Fruit fly (Drosophila melanogaster) whole organism, prepupa: ENCODE results near the gene CG5909.
A peak's percentile ranks its signal among the peaks of the same experiment; 100 is the strongest.

Experiments
- Blimp-1 ChIP-seq: fragments of 200-800 bp; sonication (Bioruptor generic); optimal IDR thresholded peaks from 3 replicates; lab custom pipeline; 2017; ENCODE audit warnings: missing biosample characterization, missing genetic modification characterization, mild to moderate bottlenecking, moderate library complexity, missing genetic modification reagents
- CG10631 ChIP-seq: fragments of 200-800 bp; sonication (Bioruptor generic); optimal IDR thresholded peaks from 2 replicates; lab custom pipeline; 2016; ENCODE audit warnings: missing biosample characterization, missing genetic modification characterization
- CG10669 ChIP-seq: fragments of 200-800 bp; sonication (Bioruptor generic); optimal IDR thresholded peaks from 3 replicates; lab custom pipeline; 2018; ENCODE audit warnings: missing biosample characterization, mild to moderate bottlenecking, missing genetic modification characterization, moderate library complexity
- CG11762 ChIP-seq: fragments of 200-800 bp; sonication (Bioruptor generic); optimal IDR thresholded peaks from 3 replicates; lab custom pipeline; 2016; ENCODE audit warnings: missing biosample characterization, missing genetic modification characterization; ENCODE audit not compliant: insufficient read depth
- CG1621 ChIP-seq: fragments of 200-800 bp; sonication (Bioruptor generic); optimal IDR thresholded peaks from 3 replicates; lab custom pipeline; 2018; ENCODE audit warnings: missing biosample characterization, mild to moderate bottlenecking, missing genetic modification characterization
- CG16779 ChIP-seq: fragments of 200-800 bp; sonication (Bioruptor generic); optimal IDR thresholded peaks from 3 replicates; lab custom pipeline; 2017; ENCODE audit warnings: missing biosample characterization, mild to moderate bottlenecking, missing genetic modification characterization
- CG3032 ChIP-seq: fragments of 200-800 bp; optimal IDR thresholded peaks from 2 replicates; lab custom pipeline; 2019; ENCODE audit warnings: missing biosample characterization, mild to moderate bottlenecking, missing genetic modification characterization, moderate library complexity
- CG31627 ChIP-seq: fragments of 200-800 bp; sonication (Bioruptor generic); optimal IDR thresholded peaks from 3 replicates; lab custom pipeline; 2016; ENCODE audit warnings: missing biosample characterization, missing genetic modification characterization
- CG34406 ChIP-seq: fragments of 200-800 bp; sonication (Bioruptor generic); optimal IDR thresholded peaks from 3 replicates; lab custom pipeline; 2016; ENCODE audit warnings: missing biosample characterization, missing genetic modification characterization
- CG4318 ChIP-seq: fragments of 200-800 bp; sonication (Bioruptor generic); optimal IDR thresholded peaks from 3 replicates; lab custom pipeline; 2017; ENCODE audit warnings: missing biosample characterization, mild to moderate bottlenecking, missing genetic modification characterization
- CG6163 ChIP-seq: fragments of 200-800 bp; sonication (Bioruptor generic); IDR thresholded peaks from 3 replicates; pipeline ENCODE4 v1.3.6; 2022; ENCODE audit warnings: missing biosample characterization, missing genetic modification characterization
- CG6276 ChIP-seq: fragments of 200-800 bp; sonication (Bioruptor generic); optimal IDR thresholded peaks from 2 replicates; lab custom pipeline; 2017; ENCODE audit warnings: missing biosample characterization, mild to moderate bottlenecking, missing genetic modification characterization
- CG6808 ChIP-seq: fragments of 200-800 bp; sonication (Bioruptor generic); optimal IDR thresholded peaks from 3 replicates; lab custom pipeline; 2017; ENCODE audit warnings: missing biosample characterization, missing genetic modification characterization, mild to moderate bottlenecking, moderate library complexity, missing genetic modification reagents
- CG6854 ChIP-seq: fragments of 200-800 bp; sonication (Bioruptor generic); optimal IDR thresholded peaks from 2 replicates; lab custom pipeline; 2017; ENCODE audit warnings: missing biosample characterization, mild to moderate bottlenecking, missing genetic modification characterization
- CG7368 ChIP-seq: fragments of 200-800 bp; sonication (Bioruptor generic); optimal IDR thresholded peaks from 3 replicates; lab custom pipeline; 2016; ENCODE audit warnings: missing biosample characterization, missing genetic modification characterization
- CG8119 ChIP-seq: fragments of 200-800 bp; sonication (Bioruptor generic); IDR thresholded peaks from 3 replicates; pipeline ENCODE4 v1.3.6; 2022; ENCODE audit warnings: missing biosample characterization, missing genetic modification characterization
- CG9139 ChIP-seq: fragments of 200-800 bp; sonication (Bioruptor generic); optimal IDR thresholded peaks from 3 replicates; lab custom pipeline; 2017; ENCODE audit warnings: missing biosample characterization, mild to moderate bottlenecking, missing genetic modification characterization
- Eip75B ChIP-seq: fragments of 200-800 bp; sonication (Bioruptor generic); optimal IDR thresholded peaks from 3 replicates; lab custom pipeline; 2016; ENCODE audit warnings: missing biosample characterization, missing genetic modification characterization
- Eip78C ChIP-seq: fragments of 200-800 bp; sonication (Bioruptor generic); peaks from one replicate; lab custom pipeline; 2016; ENCODE audit warnings: missing biosample characterization, missing genetic modification characterization
- Eip93F ChIP-seq: fragments of 200-800 bp; sonication (Bioruptor generic); optimal IDR thresholded peaks from 2 replicates; lab custom pipeline; 2016; ENCODE audit warnings: missing biosample characterization, mild to moderate bottlenecking, missing genetic modification characterization
- Ets21C ChIP-seq: fragments of 200-800 bp; sonication (Bioruptor generic); optimal IDR thresholded peaks from 3 replicates; lab custom pipeline; 2016; ENCODE audit warnings: missing biosample characterization, missing genetic modification characterization
- Gug ChIP-seq: fragments of 200-800 bp; sonication (Bioruptor generic); IDR thresholded peaks from 2 replicates; pipeline ENCODE4 v1.3.6; 2022; ENCODE audit warnings: missing biosample characterization, missing genetic modification characterization
- Hr38 ChIP-seq: sonication (Bioruptor generic); optimal IDR thresholded peaks from 2 replicates; lab custom pipeline; 2016; ENCODE audit warnings: missing biosample characterization, missing genetic modification characterization
- Hr39 ChIP-seq: fragments of 200-800 bp; sonication (Bioruptor generic); optimal IDR thresholded peaks from 2 replicates; lab custom pipeline; 2016; ENCODE audit warnings: missing biosample characterization, missing genetic modification characterization
- Lpt ChIP-seq: fragments of 200-800 bp; sonication (Bioruptor generic); optimal IDR thresholded peaks from 3 replicates; lab custom pipeline; 2016; ENCODE audit warnings: missing biosample characterization, missing genetic modification characterization
- Met ChIP-seq: fragments of 200-800 bp; sonication (Bioruptor generic); optimal IDR thresholded peaks from 3 replicates; lab custom pipeline; 2016; ENCODE audit warnings: missing biosample characterization, missing genetic modification characterization
- OdsH ChIP-seq: fragments of 200-800 bp; sonication (Bioruptor generic); optimal IDR thresholded peaks from 3 replicates; lab custom pipeline; 2016; ENCODE audit warnings: missing biosample characterization, missing genetic modification characterization
- Smox ChIP-seq: fragments of 200-800 bp; sonication (Bioruptor generic); optimal IDR thresholded peaks from 3 replicates; lab custom pipeline; 2016; ENCODE audit warnings: missing biosample characterization, missing genetic modification characterization
- Sox14 ChIP-seq: fragments of 200-800 bp; sonication (Bioruptor generic); optimal IDR thresholded peaks from 3 replicates; lab custom pipeline; 2016; ENCODE audit warnings: missing biosample characterization, missing genetic modification characterization
- achi ChIP-seq: fragments of 200-800 bp; sonication (Bioruptor generic); optimal IDR thresholded peaks from 3 replicates; lab custom pipeline; 2016; ENCODE audit warnings: missing biosample characterization, missing genetic modification characterization
- acj6 ChIP-seq: fragments of 200-800 bp; sonication (Bioruptor generic); optimal IDR thresholded peaks from 3 replicates; lab custom pipeline; 2016; ENCODE audit warnings: missing biosample characterization, missing genetic modification characterization
- cyc ChIP-seq: fragments of 200-800 bp; sonication (Bioruptor generic); optimal IDR thresholded peaks from 3 replicates; lab custom pipeline; 2016; ENCODE audit warnings: missing biosample characterization, missing genetic modification characterization
- dac ChIP-seq: fragments of 200-800 bp; sonication (Bioruptor generic); optimal IDR thresholded peaks from 2 replicates; lab custom pipeline; 2017; ENCODE audit warnings: missing biosample characterization, mild to moderate bottlenecking, missing genetic modification characterization
- dsx ChIP-seq: fragments of 200-800 bp; optimal IDR thresholded peaks from 3 replicates; lab custom pipeline; 2019; ENCODE audit warnings: missing biosample characterization, mild to moderate bottlenecking, missing genetic modification characterization, moderate library complexity; ENCODE audit not compliant: poor library complexity, severe bottlenecking
- eg ChIP-seq: fragments of 200-800 bp; sonication (Bioruptor generic); IDR thresholded peaks from 3 replicates; pipeline ENCODE4 v1.3.6; 2022; ENCODE audit warnings: missing biosample characterization, missing genetic modification characterization
- esn ChIP-seq: fragments of 200-800 bp; sonication (Bioruptor generic); optimal IDR thresholded peaks from 2 replicates; lab custom pipeline; 2016; ENCODE audit warnings: missing biosample characterization, mild to moderate bottlenecking, missing genetic modification characterization, moderate library complexity
- fd59A ChIP-seq: fragments of 200-800 bp; sonication (Bioruptor generic); optimal IDR thresholded peaks from 2 replicates; lab custom pipeline; 2017; ENCODE audit warnings: missing biosample characterization, mild to moderate bottlenecking, missing genetic modification characterization, missing genetic modification reagents
- fkh ChIP-seq: fragments of 200-800 bp; sonication (Bioruptor generic); optimal IDR thresholded peaks from 3 replicates; lab custom pipeline; 2017; ENCODE audit warnings: missing biosample characterization, mild to moderate bottlenecking, missing genetic modification characterization, moderate library complexity
- lz ChIP-seq: fragments of 200-800 bp; sonication (Bioruptor generic); optimal IDR thresholded peaks from 3 replicates; lab custom pipeline; 2016; ENCODE audit warnings: missing biosample characterization, missing genetic modification characterization
- pdm3 ChIP-seq: fragments of 200-800 bp; sonication (Bioruptor generic); optimal IDR thresholded peaks from 3 replicates; lab custom pipeline; 2016; ENCODE audit warnings: missing biosample characterization, missing genetic modification characterization
- spab ChIP-seq: fragments of 200-800 bp; sonication (Bioruptor generic); optimal IDR thresholded peaks from 2 replicates; lab custom pipeline; 2017; ENCODE audit warnings: missing biosample characterization, mild to moderate bottlenecking, missing genetic modification characterization, missing genetic modification reagents
- ss ChIP-seq, 2 experiments: fragments of 200-800 bp; sonication (Bioruptor generic); optimal IDR thresholded peaks; 2 replicates in 1 of 2; 3 replicates in 1 of 2; lab custom pipeline; 2017 to 2018; ENCODE audit warnings: mild to moderate bottlenecking in 2 of 2, missing biosample characterization in 2 of 2, missing genetic modification characterization in 2 of 2, moderate library complexity in 1 of 2
- svp ChIP-seq: fragments of 200-800 bp; sonication (Bioruptor generic); peaks from one replicate; lab custom pipeline; 2016; ENCODE audit warnings: missing biosample characterization, missing genetic modification characterization
- topi ChIP-seq: fragments of 200-800 bp; sonication (Bioruptor generic); optimal IDR thresholded peaks from 3 replicates; lab custom pipeline; 2016; ENCODE audit warnings: missing biosample characterization, missing genetic modification characterization

CG5909 gene

dm6 chr3R:27194106-27194505, 33.1 kb downstream of the CG5909 start, which contains the start of gene Ser:
TSS of gene Ser (minus strand) at chr3R:27194267.
- no peak for TF ChIP-seq Ets21C (GFP tag; lab: Kevin White, UChicago)
- no peak for TF ChIP-seq CG31627 (GFP tag; lab: Kevin White, UChicago)
- peak; percentile 50 for TF ChIP-seq Eip78C (GFP tag; lab: Kevin White, UChicago)
- no peak for TF ChIP-seq CG3032 (tag; lab: Kevin White, UChicago)
- TF ChIP-seq CG1621 (tag; lab: Kevin White, UChicago): peak; percentile 55
- TF ChIP-seq CG9139 (GFP tag; lab: Kevin White, UChicago): peak; percentile 15
- peak; percentile 47 for TF ChIP-seq CG16779 (tag; lab: Kevin White, UChicago)
- no peak for TF ChIP-seq Gug (GFP tag; lab: Robert Waterston, UW)
- TF ChIP-seq eg: peak; percentile 46; the same call in 1 of the 3 replicates
- TF ChIP-seq ss (GFP tag; optimal IDR thresholded peaks at IDR 0.05; lab: Kevin White, UChicago): peak; percentile 22 to 86
- peak; percentile 18 for TF ChIP-seq CG7368 (GFP tag; lab: Kevin White, UChicago)
- no peak for TF ChIP-seq Eip93F (GFP tag; lab: Kevin White, UChicago)
- TF ChIP-seq svp: peak; percentile 63
- peak; percentile 57 for TF ChIP-seq CG6854 (GFP tag; lab: Kevin White, UChicago)
- peak; percentile 40 for TF ChIP-seq dsx (GFP tag; lab: Kevin White, UChicago)
- TF ChIP-seq CG8119 (GFP tag; lab: Robert Waterston, UW): 0 out of 3 replicates have a peak, but pooled peaks have one; percentile 34
- peak; percentile 49 for TF ChIP-seq CG6808 (GFP tag; lab: Kevin White, UChicago)
- TF ChIP-seq acj6 (GFP tag; lab: Kevin White, UChicago): no peak

DNA sequence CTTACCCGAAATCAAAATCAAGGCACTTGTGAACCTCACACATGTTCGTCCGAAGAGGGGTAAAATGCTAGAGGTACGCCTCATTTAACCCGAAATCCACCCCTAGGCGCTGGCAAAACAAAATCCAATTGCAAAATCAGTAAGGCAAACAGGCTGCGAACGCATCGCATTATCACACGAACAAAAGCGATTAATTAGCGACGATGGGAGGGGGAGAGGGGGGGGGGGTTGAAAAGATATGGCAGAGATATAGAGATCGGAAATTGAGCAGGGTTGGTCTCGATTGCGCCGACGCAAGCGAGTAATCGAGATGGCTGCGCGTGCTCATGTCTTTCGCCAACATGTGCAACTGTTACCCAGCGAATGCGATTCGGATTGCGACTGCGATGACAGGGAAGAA, 35.9 kb downstream of the CG5909 start:
- TF ChIP-seq CG1621 (tag; lab: Kevin White, UChicago) (no peak), Hr38 (GFP tag; lab: Kevin White, UChicago) (no peak), CG4318 (GFP tag; lab: Kevin White, UChicago) (no peak), acj6 (GFP tag; lab: Kevin White, UChicago) (no peak), CG6808 (GFP tag; lab: Kevin White, UChicago) (no peak), Sox14 (GFP tag; lab: Kevin White, UChicago) (no peak), CG7368 (GFP tag; lab: Kevin White, UChicago) (no peak), OdsH (GFP tag; lab: Kevin White, UChicago) (no peak), Blimp-1 (GFP tag; lab: Kevin White, UChicago) (no peak)

- TF ChIP-seq dac (GFP tag; lab: Kevin White, UChicago): no peak
- TF ChIP-seq svp: peak; percentile 73
- TF ChIP-seq dsx (GFP tag; lab: Kevin White, UChicago): peak; percentile 38
- no peak for TF ChIP-seq Gug (GFP tag; lab: Robert Waterston, UW)
- peak; percentile 10 for TF ChIP-seq fd59A (GFP tag; lab: Kevin White, UChicago)
- TF ChIP-seq pdm3 (GFP tag; lab: Kevin White, UChicago): peak; percentile 24
- TF ChIP-seq Eip93F (GFP tag; lab: Kevin White, UChicago): no peak
- TF ChIP-seq CG16779 (tag; lab: Kevin White, UChicago): no peak
- peak; percentile 15 for TF ChIP-seq lz
- peak in 1 of 2 experiments; percentile 18 for TF ChIP-seq ss (GFP tag; optimal IDR thresholded peaks at IDR 0.05; lab: Kevin White, UChicago)
- peak; percentile 10 for TF ChIP-seq Smox
- TF ChIP-seq CG6276 (GFP tag; lab: Kevin White, UChicago): no peak
- peak; percentile 26 for TF ChIP-seq topi (GFP tag; lab: Kevin White, UChicago)
- no peak for TF ChIP-seq Lpt (GFP tag; lab: Kevin White, UChicago)
- TF ChIP-seq CG8119 (GFP tag; lab: Robert Waterston, UW): no peak
- peak; percentile 22 for TF ChIP-seq Eip75B
- TF ChIP-seq cyc (GFP tag; lab: Kevin White, UChicago): no peak
- TF ChIP-seq Eip78C (GFP tag; lab: Kevin White, UChicago): peak; percentile 88
- TF ChIP-seq Met (GFP tag; lab: Kevin White, UChicago): no peak
- TF ChIP-seq fkh (GFP tag; lab: Kevin White, UChicago): no peak
- TF ChIP-seq CG6163 (GFP tag; lab: Robert Waterston, UW): 0 out of 3 replicates have a peak, but pooled peaks have one; percentile 21
- peak; percentile 40 for TF ChIP-seq spab (GFP tag; lab: Kevin White, UChicago)
- TF ChIP-seq achi (GFP tag; lab: Kevin White, UChicago): peak; percentile 46
- peak; percentile 6 for TF ChIP-seq Hr39
- TF ChIP-seq Blimp-1 (GFP tag; lab: Kevin White, UChicago): no peak
- peak; percentile 48 for TF ChIP-seq CG10631
- peak; percentile 11 for TF ChIP-seq CG1621 (tag; lab: Kevin White, UChicago)
- peak; percentile 14 for TF ChIP-seq CG34406 (GFP tag; lab: Kevin White, UChicago)
- TF ChIP-seq eg: no peak
- no peak for TF ChIP-seq CG11762 (GFP tag; lab: Kevin White, UChicago)
- TF ChIP-seq acj6 (GFP tag; lab: Kevin White, UChicago): peak; percentile 44
- peak; percentile 40 for TF ChIP-seq CG10669 (GFP tag; lab: Kevin White, UChicago)
- TF ChIP-seq CG3032 (tag; lab: Kevin White, UChicago): peak; percentile 39
- TF ChIP-seq OdsH (GFP tag; lab: Kevin White, UChicago): peak; percentile 35
- peak; percentile 40 for TF ChIP-seq esn (GFP tag; lab: Kevin White, UChicago)
Measured at dm6 chr3R:27197581-27197980, 36.6 kb downstream of the CG5909 start.
